Worm (Caenorhabditis elegans) whole organism, L4/young adult: Measurements from ENCODE around the gene srj-23.

Source experiments
- W03F9.2 ChIP-seq: fragments of 150-350 bp; optimal IDR thresholded peaks from 2 replicates; lab custom pipeline; 2014; ENCODE audit warnings: missing biosample characterization, missing genetic modification characterization
- dao-5 ChIP-seq: sonication (generic microtip); optimal IDR thresholded peaks from 2 replicates; lab custom pipeline; 2016; ENCODE audit warnings: missing genotype, missing genetic modification characterization, moderate library complexity, missing compliant biosample characterization

- TF ChIP-seq W03F9.2: no peak
- TF ChIP-seq dao-5: no peak
These were observed 25.4 kb downstream of the srj-23 start for ce11 chrV:1476841-1477240.
